Worm (Caenorhabditis elegans): ENCODE measurements around the gene ubl-1.

DNA sequence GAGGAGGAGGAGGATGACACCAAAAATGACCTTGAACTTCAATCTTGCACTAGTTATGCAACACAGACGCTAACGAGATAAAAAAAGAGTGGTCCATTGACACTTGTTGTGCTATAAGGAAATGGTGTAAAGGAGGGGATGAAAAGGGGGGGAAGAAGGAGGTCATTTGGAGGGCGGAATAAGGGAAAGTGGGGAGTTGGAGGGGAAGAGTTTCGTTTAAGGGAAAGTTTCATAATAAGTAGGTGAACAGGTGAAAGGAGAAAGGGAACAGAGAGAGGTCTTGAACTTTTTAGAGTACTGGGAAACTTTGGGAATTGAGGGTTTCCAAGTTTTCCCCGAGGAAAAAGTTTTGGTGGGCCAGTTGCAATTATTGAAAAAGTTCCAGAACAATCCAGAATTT lies 20.2 kb upstream of the ubl-1 start:
- no peak for TF ChIP-seq lsy-2 (tag; optimal IDR thresholded peaks at IDR 0.05)
- TF ChIP-seq fos-1 (tag; optimal IDR thresholded peaks at IDR 0.05): no peak

Data from whole organism, L4 larva.